Worm (Caenorhabditis elegans) whole organism, L2 larva: ENCODE data around the gene atf-2.

ENCODE experiments used
- R02D3.7 ChIP-seq: fragments of 150-350 bp; optimal IDR thresholded peaks from 2 replicates; lab custom pipeline; 2014; ENCODE audit warnings: missing biosample characterization, missing genetic modification characterization
- ZK546.5 ChIP-seq: sonication (generic microtip); optimal IDR thresholded peaks from 2 replicates; lab custom pipeline; 2017; ENCODE audit warnings: missing biosample characterization, missing genetic modification characterization
- ama-1 ChIP-seq: fragments of 150-350 bp; optimal IDR thresholded peaks from 2 replicates; lab custom pipeline; 2018; ENCODE audit warnings: inconsistent platforms
- blmp-1 ChIP-seq: sonication (generic microtip); optimal IDR thresholded peaks from 2 replicates; lab custom pipeline; 2017; ENCODE audit warnings: missing genetic modification characterization, mild to moderate bottlenecking, missing compliant biosample characterization, antibody characterized with exemption, moderate library complexity; ENCODE audit not compliant: insufficient read depth
- crh-2 ChIP-seq: sonication (generic microtip); optimal IDR thresholded peaks from 2 replicates; lab custom pipeline; 2017; ENCODE audit warnings: missing biosample characterization, missing genetic modification characterization
- fos-1 ChIP-seq: fragments of 150-350 bp; optimal IDR thresholded peaks from 2 replicates; lab custom pipeline; 2014; ENCODE audit warnings: missing biosample characterization, missing genetic modification characterization
- mbf-1 ChIP-seq: sonication (generic microtip); optimal IDR thresholded peaks from 2 replicates; lab custom pipeline; 2017; ENCODE audit warnings: missing biosample characterization, missing genetic modification characterization
- mdl-1 ChIP-seq, 2 experiments: fragments of 150-350 bp in 1 of 2; sonication (generic microtip) in 1 of 2; optimal IDR thresholded peaks; 2 replicates each; lab custom pipeline; 2017; ENCODE audit warnings: missing biosample characterization in 2 of 2, missing genetic modification characterization in 2 of 2
- nhr-11 ChIP-seq: fragments of 150-350 bp; optimal IDR thresholded peaks from 2 replicates; lab custom pipeline; 2014; ENCODE audit warnings: missing biosample characterization, missing genetic modification characterization
- nhr-77 ChIP-seq: fragments of 150-350 bp; optimal IDR thresholded peaks from 2 replicates; lab custom pipeline; 2014; ENCODE audit warnings: missing biosample characterization, missing genetic modification characterization
- snpc-4 ChIP-seq: fragments of 150-350 bp; optimal IDR thresholded peaks from 2 replicates; lab custom pipeline; 2014; ENCODE audit warnings: missing biosample characterization, missing genetic modification characterization
- unc-55 ChIP-seq: fragments of 150-350 bp; sonication (generic microtip); optimal IDR thresholded peaks from 3 replicates; lab custom pipeline; 2014; ENCODE audit warnings: missing biosample characterization, missing genetic modification reagents, missing genetic modification characterization
- ztf-11 ChIP-seq: sonication (generic microtip); optimal IDR thresholded peaks from 2 replicates; lab custom pipeline; 2017; ENCODE audit warnings: missing biosample characterization, missing genetic modification characterization

DNA sequence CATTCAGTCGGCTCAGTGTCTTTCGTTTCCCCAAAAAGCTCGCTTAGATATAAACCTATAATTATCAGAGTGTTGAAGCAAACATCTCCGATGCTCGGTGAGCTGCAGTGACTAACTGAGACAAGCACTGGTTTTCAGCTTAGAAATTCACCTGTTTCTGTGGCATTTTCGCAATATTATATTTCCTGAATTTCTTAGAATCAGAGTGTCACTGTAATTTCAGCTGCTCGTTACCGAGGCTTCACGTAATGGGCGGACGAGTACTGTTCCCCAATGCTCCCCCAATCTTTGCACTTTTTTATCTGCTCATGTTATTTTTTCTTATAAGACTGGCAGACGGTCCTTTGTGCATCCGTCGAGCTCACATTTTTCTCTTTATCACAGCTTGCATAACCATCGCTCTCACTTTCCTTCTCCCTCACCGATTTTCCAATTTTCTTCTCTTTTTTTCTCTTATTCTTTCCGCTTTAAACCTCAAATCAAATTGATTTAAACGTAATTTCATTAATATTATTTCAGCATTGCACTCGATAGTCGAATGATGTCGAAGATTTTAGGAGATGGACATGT is 29.7 kb upstream of the atf-2 start, which contains the start of gene trcs-2:
- TF ChIP-seq blmp-1 (tag; lab: Kevin White, UChicago) = no peak
- no peak for TF ChIP-seq nhr-11 (tag; lab: Kevin White, UChicago)
- no peak for TF ChIP-seq ztf-11 (tag; lab: Kevin White, UChicago)
- no peak for TF ChIP-seq unc-55
- no peak for TF ChIP-seq mdl-1 (tag; optimal IDR thresholded peaks at IDR 0.05; lab: Kevin White, UChicago)
- no peak for TF ChIP-seq ama-1 (lab: Kevin White, UChicago)
- TF ChIP-seq mbf-1 (tag; lab: Kevin White, UChicago) = no peak
- TF ChIP-seq fos-1 (tag; lab: Kevin White, UChicago) = no peak
- no peak for TF ChIP-seq ZK546.5 (tag; lab: Kevin White, UChicago)
- no peak for TF ChIP-seq R02D3.7 (tag; lab: Kevin White, UChicago)
- no peak for TF ChIP-seq nhr-77 (tag; lab: Kevin White, UChicago)
- TF ChIP-seq snpc-4 (tag; lab: Kevin White, UChicago) = no peak
- no peak for TF ChIP-seq crh-2
